Worm (Caenorhabditis elegans) whole organism, mixed stage, embryonic: Measurements from ENCODE around the gene Y57G11C.499.

Experiments
- M03D4.4 ChIP-seq: sonication (generic microtip); optimal IDR thresholded peaks from 2 replicates; lab custom pipeline; 2017; ENCODE audit warnings: mild to moderate bottlenecking, missing genetic modification characterization, missing compliant biosample characterization
- bed-3 ChIP-seq: fragments of 200-800 bp; sonication (Bioruptor generic); optimal IDR thresholded peaks from 3 replicates; lab custom pipeline; 2018; ENCODE audit warnings: mild to moderate bottlenecking, missing genetic modification characterization, moderate library complexity, missing compliant biosample characterization
- blmp-1 ChIP-seq: fragments of 150-350 bp; optimal IDR thresholded peaks from 2 replicates; lab custom pipeline; 2014; ENCODE audit warnings: missing biosample characterization, missing genetic modification characterization
- ceh-43 ChIP-seq: fragments of 200-800 bp; sonication (Bioruptor generic); optimal IDR thresholded peaks from 2 replicates; lab custom pipeline; 2018; ENCODE audit warnings: mild to moderate bottlenecking, missing genetic modification characterization, moderate library complexity, missing compliant biosample characterization
- ceh-83 ChIP-seq: fragments of 200-800 bp; sonication (Bioruptor generic); optimal IDR thresholded peaks from 2 replicates; lab custom pipeline; 2018; ENCODE audit warnings: mild to moderate bottlenecking, missing genetic modification characterization, missing compliant biosample characterization
- ces-1 ChIP-seq: fragments of 150-350 bp; optimal IDR thresholded peaks from 2 replicates; lab custom pipeline; 2014; ENCODE audit warnings: missing biosample characterization, missing genetic modification reagents, missing genetic modification characterization
- cnd-1 ChIP-seq: fragments of 200-800 bp; sonication (Bioruptor generic); optimal IDR thresholded peaks from 2 replicates; lab custom pipeline; 2018; ENCODE audit warnings: mild to moderate bottlenecking, missing genetic modification characterization, missing compliant biosample characterization
- drap-1 ChIP-seq: fragments of 200-800 bp; sonication (Bioruptor generic); optimal IDR thresholded peaks from 3 replicates; lab custom pipeline; 2018; ENCODE audit warnings: mild to moderate bottlenecking, missing genetic modification characterization, missing compliant biosample characterization
- elt-1 ChIP-seq: sonication (generic microtip); optimal IDR thresholded peaks from 2 replicates; lab custom pipeline; 2017; ENCODE audit warnings: missing genetic modification characterization, mild to moderate bottlenecking, missing compliant biosample characterization, antibody characterized with exemption, moderate library complexity, borderline replicate concordance; ENCODE audit not compliant: insufficient read depth
- elt-3 ChIP-seq: fragments of 150-350 bp; optimal IDR thresholded peaks from 2 replicates; lab custom pipeline; 2014; ENCODE audit warnings: missing biosample characterization, missing genetic modification characterization
- flh-1 ChIP-seq: fragments of 200-800 bp; sonication (Bioruptor generic); optimal IDR thresholded peaks from 2 replicates; lab custom pipeline; 2018; ENCODE audit warnings: mild to moderate bottlenecking, missing genetic modification characterization, moderate library complexity, missing compliant biosample characterization
- ham-2 ChIP-seq: fragments of 200-800 bp; sonication (Bioruptor generic); optimal IDR thresholded peaks from 2 replicates; lab custom pipeline; 2018; ENCODE audit warnings: mild to moderate bottlenecking, missing genetic modification characterization, missing compliant biosample characterization
- lin-13 ChIP-seq: fragments of 150-350 bp; optimal IDR thresholded peaks from 2 replicates; lab custom pipeline; 2014; ENCODE audit warnings: missing biosample characterization, missing genetic modification characterization
- lin-32 ChIP-seq: fragments of 200-800 bp; sonication (Bioruptor generic); optimal IDR thresholded peaks from 2 replicates; lab custom pipeline; 2018; ENCODE audit warnings: mild to moderate bottlenecking, missing genetic modification characterization, missing compliant biosample characterization
- lsy-2 ChIP-seq: fragments of 150-350 bp; optimal IDR thresholded peaks from 2 replicates; lab custom pipeline; 2014; ENCODE audit warnings: missing biosample characterization, missing genetic modification characterization
- mab-5 ChIP-seq: fragments of 150-350 bp; optimal IDR thresholded peaks from 2 replicates; lab custom pipeline; 2014; ENCODE audit warnings: missing biosample characterization, missing genetic modification characterization
- mls-2 ChIP-seq: sonication (generic microtip); optimal IDR thresholded peaks from 2 replicates; lab custom pipeline; 2016; ENCODE audit warnings: mild to moderate bottlenecking, missing genetic modification characterization, moderate library complexity, missing compliant biosample characterization
- nhr-12 ChIP-seq: fragments of 150-350 bp; optimal IDR thresholded peaks from 2 replicates; lab custom pipeline; 2014; ENCODE audit warnings: missing biosample characterization, missing genetic modification characterization
- nhr-2 ChIP-seq: fragments of 150-350 bp; optimal IDR thresholded peaks from 2 replicates; lab custom pipeline; 2014; ENCODE audit warnings: missing biosample characterization, missing genetic modification characterization
- nhr-237 ChIP-seq: fragments of 150-350 bp; optimal IDR thresholded peaks from 2 replicates; lab custom pipeline; 2014; ENCODE audit warnings: missing biosample characterization, missing genetic modification characterization
- nhr-76 ChIP-seq: sonication (generic microtip); optimal IDR thresholded peaks from 2 replicates; lab custom pipeline; 2017; ENCODE audit warnings: missing biosample characterization, missing genetic modification characterization
- pha-4 ChIP-seq: fragments of 150-350 bp; optimal IDR thresholded peaks from 2 replicates; lab custom pipeline; 2018; ENCODE audit warnings: missing biosample characterization, missing genetic modification reagents, missing genetic modification characterization
- sem-2 ChIP-seq: fragments of 200-800 bp; sonication (Bioruptor generic); optimal IDR thresholded peaks from 2 replicates; lab custom pipeline; 2018; ENCODE audit warnings: mild to moderate bottlenecking, missing genetic modification characterization, missing compliant biosample characterization
- snpc-4 ChIP-seq: fragments of 150-350 bp; optimal IDR thresholded peaks from 2 replicates; lab custom pipeline; 2014; ENCODE audit warnings: missing biosample characterization, missing genetic modification characterization
- sptf-1 ChIP-seq: sonication (generic microtip); optimal IDR thresholded peaks from 2 replicates; lab custom pipeline; 2017; ENCODE audit warnings: mild to moderate bottlenecking, missing genetic modification characterization, moderate library complexity, missing compliant biosample characterization
- tbx-8 ChIP-seq: fragments of 200-800 bp; sonication (Bioruptor generic); optimal IDR thresholded peaks from 2 replicates; lab custom pipeline; 2018; ENCODE audit warnings: mild to moderate bottlenecking, missing genetic modification characterization, moderate library complexity, missing compliant biosample characterization
- unc-120 ChIP-seq: sonication (generic microtip); optimal IDR thresholded peaks from 2 replicates; lab custom pipeline; 2017; ENCODE audit warnings: missing genetic modification characterization, missing compliant biosample characterization; ENCODE audit not compliant: poor library complexity, severe bottlenecking
- unc-39 ChIP-seq: fragments of 150-350 bp; optimal IDR thresholded peaks from 2 replicates; lab custom pipeline; 2014; ENCODE audit warnings: missing biosample characterization, missing genetic modification characterization
- unc-62 ChIP-seq: fragments of 150-350 bp; optimal IDR thresholded peaks from 2 replicates; lab custom pipeline; 2014; ENCODE audit warnings: missing biosample characterization, missing genetic modification reagents, missing genetic modification characterization

Gene Y57G11C.499

ce11 chrIV:14759662-14760061 lies 4.9 kb upstream of the Y57G11C.499 start:
- TF ChIP-seq sptf-1 (tag; lab: Kevin White, UChicago) (no peak), ham-2 (GFP tag; lab: Kevin White, UChicago) (no peak), snpc-4 (tag; lab: Kevin White, UChicago) (no peak), ces-1 (GFP tag; lab: Kevin White, UChicago) (no peak), pha-4 (tag; lab: Kevin White, UChicago) (no peak), nhr-76 (no peak)
- TF ChIP-seq, all 35 proteins: peak for 0

DNA sequence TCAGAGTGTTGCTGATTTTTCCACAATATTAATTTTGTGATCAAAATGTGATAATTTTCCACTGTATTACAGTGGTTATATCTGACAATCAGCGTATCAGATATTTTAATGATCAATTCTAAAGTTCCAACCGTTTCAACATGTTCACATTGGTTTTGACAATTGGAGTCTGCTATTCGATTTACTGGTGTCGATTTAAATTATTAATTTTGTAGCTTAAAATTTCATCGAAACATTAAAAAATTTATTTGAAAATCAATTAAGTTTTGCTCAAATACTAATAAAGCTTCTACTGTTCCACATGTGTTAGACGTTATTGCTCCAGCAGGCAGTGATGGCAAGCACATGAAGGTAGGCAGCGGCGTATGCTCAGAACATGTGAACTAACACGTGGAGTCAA lies 3.1 kb upstream of the Y57G11C.499 start:
- TF ChIP-seq nhr-12 (tag; lab: Kevin White, UChicago) (no peak), elt-3 (tag; lab: Kevin White, UChicago) (no peak), elt-1 (tag; lab: Kevin White, UChicago) (no peak), ham-2 (GFP tag; lab: Kevin White, UChicago) (no peak), lin-13 (tag; lab: Kevin White, UChicago) (no peak), cnd-1 (tag; lab: Kevin White, UChicago) (no peak), sptf-1 (tag; lab: Kevin White, UChicago) (no peak), blmp-1 (tag; lab: Kevin White, UChicago) (no peak), ceh-43 (GFP tag; lab: Kevin White, UChicago) (no peak), nhr-76 (no peak), ces-1 (GFP tag; lab: Kevin White, UChicago) (no peak), nhr-2 (no peak), bed-3 (no peak), lsy-2 (no peak), mab-5 (tag; lab: Kevin White, UChicago) (no peak), unc-120 (tag; lab: Kevin White, UChicago) (no peak), flh-1 (GFP tag; lab: Kevin White, UChicago) (no peak), drap-1 (GFP tag; lab: Kevin White, UChicago) (no peak)

- no peak for TF ChIP-seq snpc-4 (tag; lab: Kevin White, UChicago)
- no peak for TF ChIP-seq lsy-2
Observed at ce11 chrIV:14741926-14742325, 12.8 kb downstream of the Y57G11C.499 start.

ce11 chrIV:14729272-14729671 lies 25.5 kb downstream of the Y57G11C.499 start:
- TF ChIP-seq elt-1 (tag; lab: Kevin White, UChicago) (no peak), mls-2 (tag; lab: Kevin White, UChicago) (no peak), unc-62 (GFP tag; lab: Kevin White, UChicago) (no peak), ham-2 (GFP tag; lab: Kevin White, UChicago) (no peak), elt-3 (tag; lab: Kevin White, UChicago) (no peak), tbx-8 (GFP tag; lab: Kevin White, UChicago) (no peak), unc-39 (no peak), ces-1 (GFP tag; lab: Kevin White, UChicago) (no peak), drap-1 (GFP tag; lab: Kevin White, UChicago) (no peak), snpc-4 (tag; lab: Kevin White, UChicago) (no peak), flh-1 (GFP tag; lab: Kevin White, UChicago) (no peak), cnd-1 (tag; lab: Kevin White, UChicago) (no peak), lin-32 (no peak)

ce11 chrIV:14728225-14728624 lies 26.5 kb downstream of the Y57G11C.499 start, which contains the start of gene Y57G11C.42:
Gene Y57G11C.42 (plus strand): TSS chrIV:14728525.
- no peak for TF ChIP-seq snpc-4 (tag; lab: Kevin White, UChicago)

DNA sequence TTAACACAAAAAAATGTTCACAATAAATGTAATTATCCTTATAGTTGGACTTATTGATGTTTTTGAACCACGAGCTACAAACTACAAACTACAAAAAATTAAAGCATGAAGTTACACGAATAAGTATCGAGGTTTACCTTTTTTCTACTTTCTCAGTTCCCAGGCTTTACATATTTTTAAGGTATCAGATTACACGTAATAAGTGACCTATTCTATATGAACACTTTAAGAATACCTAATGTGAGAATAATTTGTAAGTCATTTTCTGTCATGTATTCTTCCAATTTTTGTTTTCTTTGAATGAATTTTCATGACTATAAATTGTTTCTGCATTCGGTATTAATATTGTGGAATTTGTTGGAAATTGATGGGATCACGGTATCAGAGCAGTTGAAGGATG lies 39.2 kb downstream of the Y57G11C.499 start, which contains the start of gene lgc-8:
lgc-8 (plus strand) TSS at position 301 of the 400 bp plus-strand sequence.
- TF ChIP-seq drap-1 (GFP tag; lab: Kevin White, UChicago), result no peak
- no peak for TF ChIP-seq cnd-1 (tag; lab: Kevin White, UChicago)
- TF ChIP-seq ham-2 (GFP tag; lab: Kevin White, UChicago), result no peak
- no peak for TF ChIP-seq sem-2 (GFP tag; lab: Kevin White, UChicago)
- TF ChIP-seq lsy-2, result no peak
- no peak for TF ChIP-seq unc-62 (GFP tag; lab: Kevin White, UChicago)
- TF ChIP-seq mls-2 (tag; lab: Kevin White, UChicago), result no peak
- no peak for TF ChIP-seq pha-4 (tag; lab: Kevin White, UChicago)
- TF ChIP-seq mab-5 (tag; lab: Kevin White, UChicago), result no peak
- no peak for TF ChIP-seq sptf-1 (tag; lab: Kevin White, UChicago)
- no peak for TF ChIP-seq ceh-83
- TF ChIP-seq nhr-237 (tag; lab: Kevin White, UChicago), result no peak
- no peak for TF ChIP-seq M03D4.4 (tag; lab: Kevin White, UChicago)
- TF ChIP-seq nhr-2, result no peak
